Worm (Caenorhabditis elegans) whole organism, L1 larva: Measurements from ENCODE around the gene stg-2.
"Not testable (repeated sequence)": the region's sequence is repeated elsewhere in the genome, so short reads cannot be mapped to it uniquely, and the experiment has no call there.

ENCODE experiments used
- C04F5.9 ChIP-seq: sonication (generic microtip); optimal IDR thresholded peaks from 2 replicates; lab custom pipeline; 2016; ENCODE audit warnings: missing genetic modification characterization, missing compliant biosample characterization
- C34B4.2 ChIP-seq: sonication (generic microtip); optimal IDR thresholded peaks from 2 replicates; lab custom pipeline; 2017; ENCODE audit warnings: mild to moderate bottlenecking, missing genetic modification characterization, missing compliant biosample characterization
- Y116A8C.19 ChIP-seq: sonication (generic microtip); optimal IDR thresholded peaks from 2 replicates; lab custom pipeline; 2016; ENCODE audit warnings: missing compliant biosample characterization, missing genetic modification characterization, borderline replicate concordance
- aly-2 ChIP-seq: fragments of 150-350 bp; optimal IDR thresholded peaks from 2 replicates; lab custom pipeline; 2014; ENCODE audit warnings: missing biosample characterization, missing genetic modification characterization
- ama-1 ChIP-seq: fragments of 150-350 bp; optimal IDR thresholded peaks from 2 replicates; lab custom pipeline; 2014
- blmp-1 ChIP-seq: fragments of 150-350 bp; optimal IDR thresholded peaks from 2 replicates; lab custom pipeline; 2014; ENCODE audit warnings: missing biosample characterization, missing genetic modification characterization
- ceh-63 ChIP-seq: fragments of 200-800 bp; sonication (Bioruptor generic); optimal IDR thresholded peaks from 2 replicates; lab custom pipeline; 2018; ENCODE audit warnings: mild to moderate bottlenecking, missing genetic modification characterization, missing compliant biosample characterization
- ceh-8 ChIP-seq: fragments of 200-800 bp; sonication (Bioruptor generic); optimal IDR thresholded peaks from 2 replicates; lab custom pipeline; 2018; ENCODE audit warnings: mild to moderate bottlenecking, missing genetic modification characterization, moderate library complexity, missing compliant biosample characterization
- ceh-88 ChIP-seq: fragments of 200-800 bp; sonication (Bioruptor generic); IDR thresholded peaks from 2 replicates; pipeline ENCODE4 v1.3.6; 2022; ENCODE audit warnings: missing genetic modification characterization, missing compliant biosample characterization
- ces-1 ChIP-seq: fragments of 150-350 bp; optimal IDR thresholded peaks from 2 replicates; lab custom pipeline; 2014; ENCODE audit warnings: missing biosample characterization, missing genetic modification reagents, missing genetic modification characterization
- dsc-1 ChIP-seq: sonication (generic microtip); optimal IDR thresholded peaks from 2 replicates; lab custom pipeline; 2016; ENCODE audit warnings: mild to moderate bottlenecking, missing genetic modification characterization, missing compliant biosample characterization
- efl-1 ChIP-seq, 4 experiments: fragments of 150-350 bp; optimal IDR thresholded peaks in 3 of 4; peaks in 1 of 4; 1 replicate in 1 of 4; 2 replicates in 3 of 4; lab custom pipeline; 2014; ENCODE audit warnings: missing biosample characterization in 2 of 4, missing genetic modification characterization in 2 of 4, missing genetic modification reagents in 2 of 4
- efl-3 ChIP-seq: fragments of 200-800 bp; sonication (Bioruptor generic); optimal IDR thresholded peaks from 2 replicates; lab custom pipeline; 2018; ENCODE audit warnings: mild to moderate bottlenecking, missing genetic modification characterization, missing compliant biosample characterization
- egl-27 ChIP-seq, 2 experiments: fragments of 150-350 bp in 1 of 2; sonication (generic microtip); optimal IDR thresholded peaks; 3 replicates each; lab custom pipeline; 2017 to 2018; ENCODE audit warnings: missing biosample characterization in 2 of 2, missing genetic modification characterization in 2 of 2, missing genetic modification reagents in 2 of 2
- ets-5 ChIP-seq: fragments of 200-800 bp; sonication (Bioruptor generic); IDR thresholded peaks from 2 replicates; pipeline ENCODE4 v1.3.6; 2022; ENCODE audit warnings: missing genetic modification characterization, missing compliant biosample characterization
- fkh-10 ChIP-seq: sonication (generic microtip); optimal IDR thresholded peaks from 2 replicates; lab custom pipeline; 2017; ENCODE audit warnings: missing biosample characterization, missing genetic modification reagents, missing genetic modification characterization
- fkh-4 ChIP-seq: sonication (generic microtip); optimal IDR thresholded peaks from 2 replicates; lab custom pipeline; 2016; ENCODE audit warnings: missing compliant biosample characterization, missing genetic modification characterization, borderline replicate concordance
- fkh-8 ChIP-seq: sonication (generic microtip); optimal IDR thresholded peaks from 2 replicates; lab custom pipeline; 2016; ENCODE audit warnings: mild to moderate bottlenecking, missing genetic modification characterization, missing compliant biosample characterization
- fos-1 ChIP-seq: fragments of 150-350 bp; optimal IDR thresholded peaks from 2 replicates; lab custom pipeline; 2014; ENCODE audit warnings: missing biosample characterization, missing genetic modification characterization
- hpl-2 ChIP-seq: fragments of 150-350 bp; optimal IDR thresholded peaks from 2 replicates; lab custom pipeline; 2014; ENCODE audit warnings: missing biosample characterization, missing genetic modification reagents, missing genetic modification characterization
- irx-1 ChIP-seq: sonication (generic microtip); optimal IDR thresholded peaks from 2 replicates; lab custom pipeline; 2016; ENCODE audit warnings: missing genetic modification characterization, missing compliant biosample characterization
- isw-1 ChIP-seq: fragments of 200-800 bp; sonication (Bioruptor generic); IDR thresholded peaks from 2 replicates; pipeline ENCODE4 v1.3.6; 2022; ENCODE audit warnings: missing genetic modification characterization, missing compliant biosample characterization
- jun-1 ChIP-seq: fragments of 150-350 bp; optimal IDR thresholded peaks from 2 replicates; lab custom pipeline; 2014; ENCODE audit warnings: missing biosample characterization, missing genetic modification reagents, missing genetic modification characterization
- lin-13 ChIP-seq: fragments of 150-350 bp; optimal IDR thresholded peaks from 2 replicates; lab custom pipeline; 2014; ENCODE audit warnings: missing biosample characterization, missing genetic modification reagents, missing genetic modification characterization
- lin-14 ChIP-seq: fragments of 200-800 bp; sonication (Bioruptor generic); optimal IDR thresholded peaks from 2 replicates; lab custom pipeline; 2018; ENCODE audit warnings: mild to moderate bottlenecking, missing genetic modification characterization, moderate library complexity, missing compliant biosample characterization
- lin-15B ChIP-seq: fragments of 150-350 bp; sonication (generic microtip); optimal IDR thresholded peaks from 3 replicates; lab custom pipeline; 2014; ENCODE audit warnings: missing biosample characterization, missing genetic modification characterization
- lin-39 ChIP-seq: fragments of 150-350 bp; optimal IDR thresholded peaks from 2 replicates; lab custom pipeline; 2014; ENCODE audit warnings: missing biosample characterization, missing genetic modification reagents, missing genetic modification characterization
- mab-9 ChIP-seq: fragments of 200-800 bp; sonication (Bioruptor generic); IDR thresholded peaks from 2 replicates; pipeline ENCODE4 v1.3.6; 2022; ENCODE audit warnings: missing genetic modification reagents, missing genetic modification characterization, missing compliant biosample characterization
- mef-2 ChIP-seq: fragments of 150-350 bp; optimal IDR thresholded peaks from 2 replicates; lab custom pipeline; 2014; ENCODE audit warnings: missing biosample characterization, missing genetic modification characterization
- mep-1 ChIP-seq: fragments of 150-350 bp; optimal IDR thresholded peaks from 2 replicates; lab custom pipeline; 2014; ENCODE audit warnings: missing biosample characterization, missing genetic modification characterization
- nhr-11 ChIP-seq: fragments of 150-350 bp; optimal IDR thresholded peaks from 2 replicates; lab custom pipeline; 2014; ENCODE audit warnings: missing biosample characterization, missing genetic modification characterization
- nhr-19 ChIP-seq: fragments of 200-800 bp; sonication (Bioruptor generic); conservative IDR thresholded peaks from 2 replicates; pipeline ENCODE4 v1.3.6; 2022; ENCODE audit warnings: missing genetic modification characterization, missing compliant biosample characterization
- nhr-28 ChIP-seq: fragments of 150-350 bp; optimal IDR thresholded peaks from 2 replicates; lab custom pipeline; 2014; ENCODE audit warnings: missing biosample characterization, missing genetic modification characterization
- nhr-47 ChIP-seq: sonication (generic microtip); optimal IDR thresholded peaks from 2 replicates; lab custom pipeline; 2016; ENCODE audit warnings: mild to moderate bottlenecking, missing genetic modification characterization, moderate library complexity, missing compliant biosample characterization
- nhr-71 ChIP-seq: sonication (generic microtip); optimal IDR thresholded peaks from 2 replicates; lab custom pipeline; 2016; ENCODE audit warnings: mild to moderate bottlenecking, missing genetic modification characterization, moderate library complexity, missing compliant biosample characterization
- nhr-77 ChIP-seq: fragments of 150-350 bp; optimal IDR thresholded peaks from 2 replicates; lab custom pipeline; 2014; ENCODE audit warnings: missing biosample characterization, missing genetic modification characterization
- nhr-90 ChIP-seq: sonication (generic microtip); optimal IDR thresholded peaks from 2 replicates; lab custom pipeline; 2016; ENCODE audit warnings: mild to moderate bottlenecking, missing genetic modification characterization, missing compliant biosample characterization; ENCODE audit not compliant: poor library complexity
- pag-3 ChIP-seq: sonication (generic microtip); optimal IDR thresholded peaks from 2 replicates; lab custom pipeline; 2017; ENCODE audit warnings: missing genetic modification characterization, mild to moderate bottlenecking, missing compliant biosample characterization, antibody characterized with exemption, borderline replicate concordance; ENCODE audit not compliant: insufficient read depth
- pax-3 ChIP-seq: fragments of 200-800 bp; sonication (Bioruptor generic); optimal IDR thresholded peaks from 2 replicates; lab custom pipeline; 2018; ENCODE audit warnings: mild to moderate bottlenecking, missing genetic modification characterization, moderate library complexity, missing compliant biosample characterization
- pqm-1 ChIP-seq: sonication (generic microtip); optimal IDR thresholded peaks from 3 replicates; lab custom pipeline; 2017; ENCODE audit warnings: missing biosample characterization, missing genetic modification characterization
- rnt-1 ChIP-seq: sonication (generic microtip); optimal IDR thresholded peaks from 2 replicates; lab custom pipeline; 2016; ENCODE audit warnings: mild to moderate bottlenecking, missing genetic modification characterization, moderate library complexity, missing compliant biosample characterization
- snpc-4 ChIP-seq: fragments of 150-350 bp; optimal IDR thresholded peaks from 2 replicates; lab custom pipeline; 2014; ENCODE audit warnings: missing biosample characterization, missing genetic modification characterization
- snu-23 ChIP-seq: sonication (generic microtip); optimal IDR thresholded peaks from 2 replicates; lab custom pipeline; 2016; ENCODE audit warnings: missing genetic modification characterization, missing compliant biosample characterization
- sup-37 ChIP-seq: fragments of 200-800 bp; sonication (Bioruptor generic); optimal IDR thresholded peaks from 2 replicates; lab custom pipeline; 2018; ENCODE audit warnings: mild to moderate bottlenecking, missing genetic modification characterization, missing compliant biosample characterization
- tbx-2 ChIP-seq: sonication (generic microtip); optimal IDR thresholded peaks from 2 replicates; lab custom pipeline; 2016; ENCODE audit warnings: missing genetic modification characterization, missing compliant biosample characterization
- unc-86 ChIP-seq: sonication (generic microtip); optimal IDR thresholded peaks from 2 replicates; lab custom pipeline; 2016; ENCODE audit warnings: missing genetic modification characterization, missing compliant biosample characterization
- unc-98 ChIP-seq: fragments of 200-800 bp; sonication (Bioruptor generic); IDR thresholded peaks from 2 replicates; pipeline ENCODE4 v1.3.6; 2022; ENCODE audit warnings: missing genetic modification characterization, missing compliant biosample characterization
- xbp-1 ChIP-seq: sonication (generic microtip); optimal IDR thresholded peaks from 2 replicates; lab custom pipeline; 2016; ENCODE audit warnings: missing genetic modification characterization, missing compliant biosample characterization
- zag-1 ChIP-seq: fragments of 150-350 bp; optimal IDR thresholded peaks from 2 replicates; lab custom pipeline; 2014; ENCODE audit warnings: missing biosample characterization, missing genetic modification characterization
- ztf-4 ChIP-seq: fragments of 150-350 bp; optimal IDR thresholded peaks from 2 replicates; lab custom pipeline; 2014; ENCODE audit warnings: missing biosample characterization, missing genetic modification characterization

Gene stg-2

DNA sequence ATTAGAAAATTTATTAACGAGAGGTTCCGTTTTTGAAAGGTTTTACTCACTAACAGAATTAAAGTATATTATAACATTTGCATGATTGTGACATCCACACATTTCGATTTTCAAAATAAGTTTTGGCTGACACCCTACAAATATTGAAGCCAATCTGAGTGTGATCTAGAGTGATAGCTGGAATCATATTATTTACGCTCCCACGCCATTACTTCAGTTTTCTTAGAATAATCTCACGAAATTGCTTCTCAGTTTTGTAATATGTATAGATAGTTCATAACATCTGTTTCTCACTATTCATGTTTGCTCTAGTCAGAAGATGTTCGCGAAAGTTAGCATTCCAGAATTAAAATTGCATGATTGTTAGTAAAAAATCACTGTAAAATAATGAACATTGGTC, 31.4 kb downstream of the stg-2 start:
- TF ChIP-seq fos-1 (tag; lab: Kevin White, UChicago), result no peak
- no peak for TF ChIP-seq pax-3
- TF ChIP-seq mef-2, result no peak
- TF ChIP-seq C04F5.9 (tag; lab: Kevin White, UChicago), result no peak
- TF ChIP-seq fkh-8 (tag; lab: Kevin White, UChicago), result peak; percentile 55
- no peak for TF ChIP-seq pqm-1
- TF ChIP-seq pag-3 (tag; lab: Kevin White, UChicago), result no peak
- peak; percentile 30 for TF ChIP-seq dsc-1
- no peak for TF ChIP-seq tbx-2 (tag; lab: Kevin White, UChicago)
- TF ChIP-seq, all 84 proteins: peak for 2

DNA sequence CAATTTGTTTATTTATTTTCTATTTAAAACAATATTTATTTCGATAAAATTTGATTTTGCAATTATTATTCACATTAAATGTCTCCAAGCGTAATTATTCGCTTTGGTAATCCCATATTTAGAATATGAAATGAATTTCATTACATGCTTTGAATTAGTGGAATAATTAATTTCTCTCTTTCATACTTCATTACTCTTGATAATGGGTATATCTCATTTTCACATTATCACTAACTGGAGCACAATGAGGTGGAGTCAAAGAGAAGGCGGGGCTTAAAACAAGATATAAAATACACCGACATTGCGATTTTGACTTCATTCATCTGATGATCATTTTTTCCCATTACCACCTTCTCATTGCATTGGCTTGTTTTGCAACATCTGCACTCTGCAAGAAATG, 33.1 kb downstream of the stg-2 start, which contains the start of gene K01A12.4:
TSS of gene K01A12.4 (plus strand) at position 301 of the 400 bp plus-strand sequence.
- TF ChIP-seq ceh-63; irx-1 (tag; lab: Kevin White, UChicago); nhr-28: not testable (repeated sequence)

DNA sequence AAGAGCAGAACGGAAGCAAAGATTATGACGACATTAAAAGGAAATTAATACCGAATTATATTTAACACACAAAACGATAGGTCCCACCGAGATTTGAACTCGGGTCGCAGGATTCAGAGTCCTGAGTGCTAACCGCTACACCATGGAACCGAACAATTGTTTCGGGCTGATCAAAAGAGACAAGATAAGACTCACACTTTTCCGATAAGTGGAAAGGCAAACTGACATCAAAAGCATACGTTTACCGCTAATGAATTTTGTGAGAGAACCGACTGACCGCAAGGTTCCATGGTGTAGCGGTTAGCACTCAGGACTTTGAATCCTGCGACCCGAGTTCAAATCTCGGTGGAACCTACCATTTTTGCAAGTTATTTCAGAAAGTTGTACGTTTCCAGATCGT, 35.0 kb downstream of the stg-2 start:
- no peak for TF ChIP-seq blmp-1 (tag; lab: Kevin White, UChicago)
- TF ChIP-seq snpc-4 (tag; lab: Kevin White, UChicago), result no peak
- TF ChIP-seq pqm-1, result no peak
- no peak for TF ChIP-seq egl-27 (tag; optimal IDR thresholded peaks at IDR 0.05; lab: Kevin White, UChicago)
- no peak for TF ChIP-seq jun-1 (tag; lab: Kevin White, UChicago)
- TF ChIP-seq efl-3 (GFP tag; lab: Kevin White, UChicago), result no peak
- TF ChIP-seq unc-98 (GFP tag; lab: Robert Waterston, UW), result no peak
- peak; percentile 54 for TF ChIP-seq nhr-47 (tag; lab: Kevin White, UChicago)
- no peak for TF ChIP-seq Y116A8C.19 (tag; lab: Kevin White, UChicago)
- TF ChIP-seq aly-2 (tag; lab: Kevin White, UChicago), result no peak
- TF ChIP-seq zag-1 (tag; lab: Kevin White, UChicago), result no peak
- no peak for TF ChIP-seq ama-1 (lab: Kevin White, UChicago)
- TF ChIP-seq snu-23, result peak; percentile 50
- no peak for TF ChIP-seq unc-86
- TF ChIP-seq mab-9 (GFP tag; lab: Robert Waterston, UW), result no peak
- no peak for TF ChIP-seq C34B4.2 (tag; lab: Kevin White, UChicago)
- peak; percentile 62 for TF ChIP-seq nhr-19 (GFP tag; lab: Robert Waterston, UW)
- TF ChIP-seq ceh-8 (GFP tag; lab: Kevin White, UChicago), result no peak
- no peak for TF ChIP-seq ceh-63
- no peak for TF ChIP-seq lin-13 (GFP tag; lab: Kevin White, UChicago)
- no peak for TF ChIP-seq sup-37 (GFP tag; lab: Kevin White, UChicago)
- TF ChIP-seq fkh-4 (tag; lab: Kevin White, UChicago), result no peak
- TF ChIP-seq nhr-77 (tag; lab: Kevin White, UChicago), result peak; percentile 36
- no peak for TF ChIP-seq ces-1 (GFP tag; lab: Kevin White, UChicago)
- no peak for TF ChIP-seq hpl-2 (GFP tag; lab: Kevin White, UChicago)
- TF ChIP-seq fkh-10, result no peak
- no peak for TF ChIP-seq ceh-88 (GFP tag; lab: Robert Waterston, UW)
- peak; percentile 4 for TF ChIP-seq mep-1 (tag; lab: Kevin White, UChicago)
- peak; percentile 72 for TF ChIP-seq nhr-90
- no peak for TF ChIP-seq efl-1 (optimal IDR thresholded peaks at IDR 0.05; lab: Kevin White, UChicago)
- TF ChIP-seq efl-1 (GFP tag; optimal IDR thresholded peaks at IDR 0.05 in 1 of 2; lab: Kevin White, UChicago), result no peak
- peak; percentile 26 for TF ChIP-seq lin-14 (GFP tag; lab: Kevin White, UChicago)
- TF ChIP-seq rnt-1, result peak; percentile 73
- peak; percentile 48 for TF ChIP-seq nhr-71 (tag; lab: Kevin White, UChicago)
- TF ChIP-seq ets-5 (GFP tag; lab: Robert Waterston, UW), result no peak
- TF ChIP-seq fkh-8 (tag; lab: Kevin White, UChicago), result no peak
- no peak for TF ChIP-seq lin-39 (tag; lab: Kevin White, UChicago)
- no peak for TF ChIP-seq isw-1
- no peak for TF ChIP-seq ztf-4 (tag; lab: Kevin White, UChicago)
- no peak for TF ChIP-seq xbp-1 (tag; lab: Kevin White, UChicago)
- TF ChIP-seq nhr-11 (tag; lab: Kevin White, UChicago), result no peak
- no peak for TF ChIP-seq pag-3 (tag; lab: Kevin White, UChicago)
- no peak for TF ChIP-seq lin-15B (tag; lab: Kevin White, UChicago)
